Worm (Caenorhabditis elegans) whole organism, early embryonic: ENCODE measurements around the gene vha-1.

ENCODE experiments used
- B0310.2 ChIP-seq: sonication (generic microtip); optimal IDR thresholded peaks from 2 replicates; lab custom pipeline; 2016; ENCODE audit warnings: mild to moderate bottlenecking, missing genetic modification characterization, missing compliant biosample characterization
- F13C5.2 ChIP-seq: sonication (generic microtip); optimal IDR thresholded peaks from 2 replicates; lab custom pipeline; 2017; ENCODE audit warnings: mild to moderate bottlenecking, missing genetic modification characterization, inconsistent platforms, missing compliant biosample characterization
- aly-1 ChIP-seq: sonication (generic microtip); optimal IDR thresholded peaks from 2 replicates; lab custom pipeline; 2016; ENCODE audit warnings: missing genetic modification characterization, missing compliant biosample characterization
- ama-1 ChIP-seq: fragments of 150-350 bp; optimal IDR thresholded peaks from 2 replicates; lab custom pipeline; 2014
- ceh-13 ChIP-seq: fragments of 200-800 bp; sonication (Bioruptor generic); optimal IDR thresholded peaks from 2 replicates; lab custom pipeline; 2018; ENCODE audit warnings: mild to moderate bottlenecking, missing genetic modification characterization, missing compliant biosample characterization
- ceh-36 ChIP-seq: sonication (generic microtip); optimal IDR thresholded peaks from 2 replicates; lab custom pipeline; 2016; ENCODE audit warnings: missing genetic modification characterization, inconsistent platforms, missing compliant biosample characterization
- ets-7 ChIP-seq: sonication (generic microtip); optimal IDR thresholded peaks from 2 replicates; lab custom pipeline; 2016; ENCODE audit warnings: missing genotype, missing genetic modification characterization, missing compliant biosample characterization
- flt-1 ChIP-seq: fragments of 200-800 bp; sonication (Bioruptor generic); IDR thresholded peaks from 2 replicates; pipeline ENCODE4 v1.3.6; 2022; ENCODE audit warnings: missing genetic modification characterization, missing compliant biosample characterization
- hmbx-1 ChIP-seq: sonication (generic microtip); optimal IDR thresholded peaks from 2 replicates; lab custom pipeline; 2016; ENCODE audit warnings: mild to moderate bottlenecking, missing genetic modification characterization, missing compliant biosample characterization
- hmg-4 ChIP-seq: fragments of 200-800 bp; sonication (Bioruptor generic); optimal IDR thresholded peaks from 2 replicates; lab custom pipeline; 2018; ENCODE audit warnings: mild to moderate bottlenecking, missing genetic modification characterization, missing compliant biosample characterization
- hnd-1 ChIP-seq: sonication (generic microtip); optimal IDR thresholded peaks from 2 replicates; lab custom pipeline; 2016; ENCODE audit warnings: missing genetic modification characterization, missing compliant biosample characterization
- pes-1 ChIP-seq: fragments of 200-800 bp; sonication (Bioruptor generic); IDR thresholded peaks from 2 replicates; pipeline ENCODE4 v1.3.6; 2022; ENCODE audit warnings: missing genetic modification reagents, missing genetic modification characterization, missing compliant biosample characterization
- scrt-1 ChIP-seq: fragments of 200-800 bp; sonication (Bioruptor generic); IDR thresholded peaks from 2 replicates; pipeline ENCODE4 v1.3.6; 2022; ENCODE audit warnings: missing genetic modification characterization, missing compliant biosample characterization
- sea-1 ChIP-seq: fragments of 200-800 bp; sonication (Bioruptor generic); conservative IDR thresholded peaks from 2 replicates; pipeline ENCODE4 v1.3.6; 2022; ENCODE audit warnings: missing genetic modification characterization, missing compliant biosample characterization
- tbx-11 ChIP-seq: fragments of 200-800 bp; sonication (Bioruptor generic); IDR thresholded peaks from 2 replicates; pipeline ENCODE4 v1.3.6; 2022; ENCODE audit warnings: missing genetic modification characterization, missing compliant biosample characterization
- tbx-37 ChIP-seq: fragments of 200-800 bp; sonication (Bioruptor generic); conservative IDR thresholded peaks from 2 replicates; pipeline ENCODE4 v1.3.6; 2022; ENCODE audit warnings: missing genetic modification reagents, missing genetic modification characterization, missing compliant biosample characterization
- tra-4 ChIP-seq: sonication (generic microtip); optimal IDR thresholded peaks from 2 replicates; lab custom pipeline; 2017; ENCODE audit warnings: missing genetic modification characterization, missing compliant biosample characterization

The vha-1 gene

DNA sequence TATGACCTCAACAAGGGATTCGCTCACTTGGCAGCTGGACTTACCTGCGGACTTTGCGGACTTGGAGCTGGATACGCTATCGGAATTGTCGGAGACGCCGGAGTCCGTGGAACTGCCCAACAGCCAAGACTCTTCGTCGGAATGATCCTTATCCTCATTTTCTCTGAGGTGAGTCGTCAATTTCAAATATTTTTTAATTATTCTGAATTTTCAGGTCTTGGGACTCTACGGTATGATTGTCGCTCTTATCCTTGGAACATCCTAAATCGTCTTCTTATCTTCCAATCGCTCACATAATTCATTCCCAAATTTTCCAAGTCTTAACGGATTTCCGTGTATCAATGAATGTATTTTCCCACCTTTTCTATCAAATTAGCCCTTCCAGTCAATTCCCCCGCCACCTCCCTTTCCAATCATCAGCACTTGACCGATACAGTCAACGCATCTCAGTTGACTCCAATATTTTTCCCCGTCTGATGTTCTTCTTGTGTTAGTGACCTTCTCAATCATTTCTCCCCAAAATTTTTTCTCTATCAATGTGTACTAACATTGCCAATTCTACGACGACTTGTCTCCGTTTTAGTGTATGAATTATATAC lies 1.5 kb downstream of the vha-1 start, which contains the start of gene R10E11.6:
TSS of gene R10E11.6 (plus strand) at position 524 of the 599 bp plus-strand sequence.
- TF ChIP-seq flt-1 (GFP tag; lab: Robert Waterston, UW) (no peak), pes-1 (GFP tag; lab: Robert Waterston, UW) (no peak), hnd-1 (tag; lab: Kevin White, UChicago) (no peak), hmbx-1 (tag; lab: Kevin White, UChicago) (no peak)

DNA sequence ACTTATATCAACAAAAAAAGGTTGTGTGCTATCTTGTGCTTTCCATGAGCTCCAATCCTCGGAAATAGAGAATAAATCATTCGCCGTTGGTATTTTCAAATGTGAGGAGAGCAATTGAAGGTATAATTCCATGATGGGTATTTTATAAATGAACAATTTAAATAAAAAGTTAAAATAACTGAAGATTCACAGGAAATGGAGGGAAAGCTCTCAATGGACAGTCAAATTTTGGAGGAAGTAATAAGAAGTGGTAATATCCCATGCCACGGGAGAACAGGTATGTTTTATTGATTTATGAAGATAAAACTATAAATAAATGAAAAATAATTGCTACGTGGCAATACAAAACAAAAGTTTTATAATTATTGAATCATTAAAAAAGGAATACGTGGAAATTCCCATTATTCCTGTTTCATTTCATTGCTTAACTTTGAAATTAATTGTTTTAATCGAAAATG lies 2.1 kb downstream of the vha-1 start:
- no peak for TF ChIP-seq F13C5.2
- TF ChIP-seq ama-1 (lab: Kevin White, UChicago): no peak
- TF ChIP-seq scrt-1: no peak
- no peak for TF ChIP-seq ets-7
- no peak for TF ChIP-seq ceh-36 (tag; lab: Kevin White, UChicago)
- no peak for TF ChIP-seq hmg-4 (GFP tag; lab: Kevin White, UChicago)
- no peak for TF ChIP-seq tbx-37 (GFP tag; lab: Robert Waterston, UW)
- TF ChIP-seq ceh-13 (GFP tag; lab: Kevin White, UChicago): no peak
- no peak for TF ChIP-seq pes-1 (GFP tag; lab: Robert Waterston, UW)
- no peak for TF ChIP-seq tbx-11 (GFP tag; lab: Robert Waterston, UW)
- no peak for TF ChIP-seq aly-1 (tag; lab: Kevin White, UChicago)
- TF ChIP-seq hnd-1 (tag; lab: Kevin White, UChicago): no peak
- TF ChIP-seq hmbx-1 (tag; lab: Kevin White, UChicago): no peak

DNA sequence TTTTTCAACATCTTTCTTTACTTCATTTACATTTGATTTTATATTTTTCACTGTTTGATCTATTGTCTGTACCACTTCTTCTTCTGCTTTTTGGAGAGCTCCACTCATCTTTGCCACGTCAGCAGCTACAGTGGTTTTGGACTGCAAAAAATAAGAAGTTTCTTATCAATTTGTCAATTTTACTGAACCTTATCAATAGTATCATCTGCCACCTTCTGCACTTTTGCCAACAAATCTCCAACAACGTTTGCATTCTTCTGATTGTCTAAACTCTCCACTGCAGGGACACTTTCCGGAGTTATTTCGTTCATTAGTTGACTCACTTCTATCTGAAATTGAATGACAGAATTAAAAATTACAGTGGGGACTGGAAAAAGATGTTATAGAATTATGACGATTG lies 5.7 kb downstream of the vha-1 start:
- TF ChIP-seq aly-1 (tag; lab: Kevin White, UChicago) (no peak), ceh-13 (GFP tag; lab: Kevin White, UChicago) (no peak), ceh-36 (tag; lab: Kevin White, UChicago) (no peak), tbx-11 (GFP tag; lab: Robert Waterston, UW) (no peak), ama-1 (lab: Kevin White, UChicago) (no peak), hmg-4 (GFP tag; lab: Kevin White, UChicago) (no peak), flt-1 (GFP tag; lab: Robert Waterston, UW) (no peak), scrt-1 (no peak), B0310.2 (tag; lab: Kevin White, UChicago) (no peak), pes-1 (GFP tag; lab: Robert Waterston, UW) (no peak), tra-4 (tag; lab: Kevin White, UChicago) (no peak), hmbx-1 (tag; lab: Kevin White, UChicago) (no peak), hnd-1 (tag; lab: Kevin White, UChicago) (no peak), F13C5.2 (no peak)

DNA sequence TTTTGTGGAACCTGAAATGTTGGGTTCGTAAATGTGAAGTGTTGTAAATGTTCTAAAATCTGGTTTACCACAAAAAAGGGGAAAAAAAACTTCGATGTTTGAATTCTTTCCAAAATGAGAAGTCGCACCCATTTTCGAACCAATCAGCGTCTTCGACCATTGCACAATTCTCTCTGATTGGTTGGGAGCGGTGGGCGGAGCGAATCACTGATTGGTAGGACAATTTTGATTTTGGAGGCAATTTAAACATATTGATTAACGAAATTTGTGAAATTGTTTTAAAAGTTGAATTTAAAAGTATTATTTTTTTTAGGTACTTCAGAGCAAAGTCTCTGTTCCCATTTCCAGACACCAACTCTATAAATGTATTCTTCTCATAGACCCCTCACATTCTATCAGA lies 8.0 kb downstream of the vha-1 start:
- TF ChIP-seq tra-4 (tag; lab: Kevin White, UChicago): no peak
- TF ChIP-seq hnd-1 (tag; lab: Kevin White, UChicago): no peak
- no peak for TF ChIP-seq tbx-37 (GFP tag; lab: Robert Waterston, UW)
- no peak for TF ChIP-seq hmbx-1 (tag; lab: Kevin White, UChicago)
- TF ChIP-seq aly-1 (tag; lab: Kevin White, UChicago): no peak
- TF ChIP-seq F13C5.2: no peak
- TF ChIP-seq flt-1 (GFP tag; lab: Robert Waterston, UW): no peak
- no peak for TF ChIP-seq hmg-4 (GFP tag; lab: Kevin White, UChicago)
- TF ChIP-seq B0310.2 (tag; lab: Kevin White, UChicago): no peak
- no peak for TF ChIP-seq scrt-1
- TF ChIP-seq pes-1 (GFP tag; lab: Robert Waterston, UW): no peak

DNA sequence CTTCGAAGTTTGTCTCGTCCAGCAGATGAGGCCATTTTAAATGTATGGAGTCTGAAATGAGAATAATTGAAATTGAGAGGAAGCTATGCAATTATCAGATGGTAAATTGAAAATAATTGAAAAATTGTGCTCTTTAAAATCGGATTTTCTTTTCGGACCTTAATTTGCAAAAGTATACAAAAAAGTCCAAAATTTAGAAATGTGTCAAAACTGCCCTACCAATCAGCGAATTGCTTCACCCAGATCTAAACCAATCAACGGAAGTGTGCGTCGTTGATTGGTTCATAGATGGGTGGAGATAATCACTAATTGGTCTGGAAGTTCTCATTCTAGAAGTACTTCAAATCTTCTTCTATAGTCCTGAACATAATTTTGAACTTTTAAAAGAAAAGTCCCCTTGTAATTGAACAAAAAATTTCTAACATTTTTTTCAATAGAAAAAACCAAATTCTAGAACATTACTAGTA lies 8.6 kb downstream of the vha-1 start, which contains the start of gene R10E11.5:
TSS of gene R10E11.5 (minus strand) at position 51 of the 467 bp plus-strand sequence.
- TF ChIP-seq tra-4 (tag; lab: Kevin White, UChicago) (no peak), hmg-4 (GFP tag; lab: Kevin White, UChicago) (no peak), pes-1 (GFP tag; lab: Robert Waterston, UW) (no peak), F13C5.2 (no peak), tbx-37 (GFP tag; lab: Robert Waterston, UW) (no peak), B0310.2 (tag; lab: Kevin White, UChicago) (no peak), tbx-11 (GFP tag; lab: Robert Waterston, UW) (no peak), hmbx-1 (tag; lab: Kevin White, UChicago) (no peak), ama-1 (lab: Kevin White, UChicago) (no peak), hnd-1 (tag; lab: Kevin White, UChicago) (no peak), sea-1 (no peak), scrt-1 (no peak), flt-1 (GFP tag; lab: Robert Waterston, UW) (no peak)

DNA sequence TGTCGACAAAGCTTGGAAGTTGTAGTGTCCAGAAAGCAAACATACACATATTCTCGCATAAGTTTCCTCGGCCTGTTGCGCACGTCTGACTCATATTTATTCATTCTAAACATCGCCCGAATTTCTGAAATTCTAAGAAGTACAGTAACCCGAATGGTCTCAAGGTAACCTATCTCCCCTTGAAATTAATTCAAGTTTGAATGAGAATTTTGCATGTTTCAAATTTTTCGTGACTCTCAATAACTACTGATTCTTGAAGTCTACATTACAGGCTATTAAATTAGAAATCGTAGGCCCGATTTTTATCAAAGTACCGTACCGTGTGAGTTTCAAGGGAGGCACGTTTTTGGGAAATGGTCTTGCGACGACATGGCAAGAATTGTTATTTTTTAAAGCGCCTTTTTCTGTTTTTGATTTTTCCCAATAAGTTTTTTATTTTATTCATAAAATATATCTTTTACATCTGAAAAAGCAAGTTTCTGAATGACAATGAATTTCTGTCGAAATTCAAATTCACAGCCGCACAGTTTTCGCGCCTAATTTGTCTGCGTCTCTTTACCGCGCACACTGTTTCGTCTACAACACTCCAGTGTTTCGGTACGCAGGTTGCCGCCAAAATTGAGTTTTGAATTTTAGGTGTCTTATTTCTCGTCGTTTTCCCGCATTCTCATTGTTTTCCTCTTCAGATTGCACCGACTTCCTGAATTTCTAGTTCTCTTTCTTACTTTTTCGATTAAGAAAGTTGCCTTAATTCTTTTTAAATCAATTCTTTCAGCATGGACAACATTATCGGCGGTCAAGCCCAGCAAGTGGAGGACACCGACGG lies 12.8 kb downstream of the vha-1 start, which contains the start of the genes R10E11.9 and mcm-6:
TSS of gene R10E11.9 (minus strand) at position 51 of the 826 bp plus-strand sequence.
TSS of gene mcm-6 (plus strand) at position 776 of the 826 bp plus-strand sequence.
- no peak for TF ChIP-seq F13C5.2
- TF ChIP-seq pes-1 (GFP tag; lab: Robert Waterston, UW): no peak
- no peak for TF ChIP-seq tbx-37 (GFP tag; lab: Robert Waterston, UW)
- no peak for TF ChIP-seq flt-1 (GFP tag; lab: Robert Waterston, UW)
- no peak for TF ChIP-seq ets-7
- no peak for TF ChIP-seq ceh-36 (tag; lab: Kevin White, UChicago)
- no peak for TF ChIP-seq sea-1
- TF ChIP-seq ceh-13 (GFP tag; lab: Kevin White, UChicago): no peak
- TF ChIP-seq hmbx-1 (tag; lab: Kevin White, UChicago): no peak
- TF ChIP-seq tra-4 (tag; lab: Kevin White, UChicago): no peak
- no peak for TF ChIP-seq aly-1 (tag; lab: Kevin White, UChicago)
- TF ChIP-seq tbx-11 (GFP tag; lab: Robert Waterston, UW): no peak
